Worm (Caenorhabditis elegans): ENCODE data around the gene M03E7.1.

DNA sequence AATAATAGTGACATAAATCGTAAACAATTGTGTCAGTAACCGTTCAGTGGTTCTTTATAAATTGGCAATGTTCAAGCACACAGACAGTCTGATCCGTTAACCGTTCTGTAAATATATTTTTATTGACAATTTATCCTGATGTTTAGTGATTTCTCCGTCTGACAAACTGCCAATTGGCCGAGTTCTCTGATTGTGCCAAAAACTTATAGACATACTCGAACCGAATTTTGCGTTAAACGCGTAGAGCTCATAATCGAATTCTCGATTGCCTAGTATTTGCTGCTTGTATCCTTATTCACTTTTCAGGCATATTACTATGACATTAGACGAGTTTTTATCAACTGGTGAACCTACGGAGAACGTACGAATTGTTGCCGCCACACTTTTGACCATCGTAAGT, 22.7 kb downstream of the M03E7.1 start, which contains the start of gene srx-117:
- TF ChIP-seq elt-1 (tag; optimal IDR thresholded peaks at IDR 0.05) (no peak), ceh-28 (tag; optimal IDR thresholded peaks at IDR 0.05) (no peak), nhr-76 (tag; optimal IDR thresholded peaks at IDR 0.05) (no peak), hmg-11 (tag; optimal IDR thresholded peaks at IDR 0.05) (no peak), nhr-67 (tag; optimal IDR thresholded peaks at IDR 0.05) (no peak), unc-39 (tag; optimal IDR thresholded peaks at IDR 0.05) (no peak), nhr-77 (tag; optimal IDR thresholded peaks at IDR 0.05) (no peak)
